Worm (Caenorhabditis elegans) whole organism, L3 larva: Measurements from ENCODE around the gene nhr-164.
"Not testable (repeated sequence)": the region's sequence is repeated elsewhere in the genome, so short reads cannot be mapped to it uniquely, and the experiment has no call there.

ENCODE experiments used
- ama-1 ChIP-seq: fragments of 150-350 bp; optimal IDR thresholded peaks from 2 replicates; lab custom pipeline; 2018
- ceh-28 ChIP-seq: fragments of 150-350 bp; optimal IDR thresholded peaks from 2 replicates; lab custom pipeline; 2014; ENCODE audit warnings: missing biosample characterization, missing genetic modification reagents, missing genetic modification characterization
- ceh-82 ChIP-seq: fragments of 150-350 bp; optimal IDR thresholded peaks from 2 replicates; lab custom pipeline; 2014; ENCODE audit warnings: missing biosample characterization, missing genetic modification characterization
- ceh-9 ChIP-seq: sonication (generic microtip); optimal IDR thresholded peaks from 2 replicates; lab custom pipeline; 2018; ENCODE audit warnings: missing biosample characterization, missing genetic modification characterization
- daf-12 ChIP-seq: fragments of 150-350 bp; optimal IDR thresholded peaks from 2 replicates; lab custom pipeline; 2014; ENCODE audit warnings: missing biosample characterization, missing genetic modification reagents, missing genetic modification characterization
- egl-5 ChIP-seq: fragments of 150-350 bp; optimal IDR thresholded peaks from 2 replicates; lab custom pipeline; 2017; ENCODE audit warnings: missing biosample characterization, missing genetic modification reagents, missing genetic modification characterization, inconsistent platforms
- elt-1 ChIP-seq: fragments of 150-350 bp; optimal IDR thresholded peaks from 2 replicates; lab custom pipeline; 2014; ENCODE audit warnings: missing biosample characterization, missing genetic modification characterization
- elt-3 ChIP-seq, 3 experiments: fragments of 150-350 bp in 1 of 3; sonication (generic microtip) in 2 of 3; optimal IDR thresholded peaks; 2 replicates in 2 of 3; 4 replicates in 1 of 3; lab custom pipeline; 2014 to 2017; ENCODE audit warnings: missing biosample characterization in 3 of 3, missing genetic modification characterization in 3 of 3
- fkh-10 ChIP-seq: sonication (generic microtip); optimal IDR thresholded peaks from 2 replicates; lab custom pipeline; 2017; ENCODE audit warnings: missing biosample characterization, missing genetic modification reagents, missing genetic modification characterization
- fkh-2 ChIP-seq: fragments of 150-350 bp; optimal IDR thresholded peaks from 2 replicates; lab custom pipeline; 2014; ENCODE audit warnings: missing biosample characterization, missing genetic modification reagents, missing genetic modification characterization
- fos-1 ChIP-seq: fragments of 150-350 bp; optimal IDR thresholded peaks from 2 replicates; lab custom pipeline; 2014; ENCODE audit warnings: missing biosample characterization, missing genetic modification characterization
- lin-15B ChIP-seq: fragments of 150-350 bp; optimal IDR thresholded peaks from 2 replicates; lab custom pipeline; 2014; ENCODE audit warnings: missing biosample characterization, missing genetic modification characterization
- lin-39 ChIP-seq: fragments of 150-350 bp; optimal IDR thresholded peaks from 2 replicates; lab custom pipeline; 2018; ENCODE audit warnings: missing biosample characterization, missing genetic modification reagents, missing genetic modification characterization
- lsy-12 ChIP-seq: sonication (generic microtip); optimal IDR thresholded peaks from 2 replicates; lab custom pipeline; 2016; ENCODE audit warnings: mild to moderate bottlenecking, missing genetic modification characterization, missing compliant biosample characterization
- mdl-1 ChIP-seq: fragments of 150-350 bp; optimal IDR thresholded peaks from 2 replicates; lab custom pipeline; 2014; ENCODE audit warnings: missing biosample characterization, missing genetic modification characterization
- nhr-11 ChIP-seq: fragments of 150-350 bp; optimal IDR thresholded peaks from 2 replicates; lab custom pipeline; 2014; ENCODE audit warnings: missing biosample characterization, missing genetic modification characterization
- nhr-12 ChIP-seq: fragments of 150-350 bp; optimal IDR thresholded peaks from 2 replicates; lab custom pipeline; 2014; ENCODE audit warnings: missing biosample characterization, missing genetic modification characterization
- nhr-23 ChIP-seq: fragments of 150-350 bp; optimal IDR thresholded peaks from 2 replicates; lab custom pipeline; 2014; ENCODE audit warnings: missing biosample characterization, missing genetic modification reagents, missing genetic modification characterization
- nhr-237 ChIP-seq: fragments of 150-350 bp; optimal IDR thresholded peaks from 2 replicates; lab custom pipeline; 2014; ENCODE audit warnings: missing biosample characterization, missing genetic modification characterization
- nhr-28 ChIP-seq: fragments of 150-350 bp; optimal IDR thresholded peaks from 2 replicates; lab custom pipeline; 2014; ENCODE audit warnings: missing biosample characterization, missing genetic modification characterization
- nhr-67 ChIP-seq: fragments of 150-350 bp; optimal IDR thresholded peaks from 2 replicates; lab custom pipeline; 2014; ENCODE audit warnings: missing biosample characterization, missing genetic modification characterization
- nhr-76 ChIP-seq: fragments of 150-350 bp; sonication (generic microtip); optimal IDR thresholded peaks from 5 replicates; lab custom pipeline; 2014; ENCODE audit warnings: missing biosample characterization, missing genetic modification characterization
- nhr-77 ChIP-seq: fragments of 150-350 bp; optimal IDR thresholded peaks from 2 replicates; lab custom pipeline; 2014; ENCODE audit warnings: missing biosample characterization, missing genetic modification characterization
- pha-4 ChIP-seq: fragments of 150-350 bp; optimal IDR thresholded peaks from 2 replicates; lab custom pipeline; 2014; ENCODE audit warnings: missing biosample characterization, missing genetic modification reagents, missing genetic modification characterization
- pqm-1 ChIP-seq: fragments of 150-350 bp; optimal IDR thresholded peaks from 2 replicates; lab custom pipeline; 2017; ENCODE audit warnings: missing biosample characterization, missing genetic modification characterization, inconsistent platforms
- sea-2 ChIP-seq: fragments of 150-350 bp; sonication (generic microtip); optimal IDR thresholded peaks from 4 replicates; lab custom pipeline; 2014; ENCODE audit warnings: missing biosample characterization, missing genetic modification reagents, missing genetic modification characterization
- skn-1 ChIP-seq: fragments of 150-350 bp; optimal IDR thresholded peaks from 2 replicates; lab custom pipeline; 2014; ENCODE audit warnings: missing biosample characterization, missing genetic modification characterization
- snpc-4 ChIP-seq: fragments of 150-350 bp; optimal IDR thresholded peaks from 2 replicates; lab custom pipeline; 2014; ENCODE audit warnings: missing biosample characterization, missing genetic modification characterization
- tbx-2 ChIP-seq: sonication (generic microtip); optimal IDR thresholded peaks from 2 replicates; lab custom pipeline; 2016; ENCODE audit warnings: mild to moderate bottlenecking, missing genetic modification characterization, missing compliant biosample characterization
- unc-39 ChIP-seq: sonication (generic microtip); optimal IDR thresholded peaks from 4 replicates; lab custom pipeline; 2017; ENCODE audit warnings: missing biosample characterization, missing genetic modification characterization
- unc-62 ChIP-seq: fragments of 150-350 bp; sonication (generic microtip); optimal IDR thresholded peaks from 4 replicates; lab custom pipeline; 2014; ENCODE audit warnings: missing biosample characterization, missing genetic modification reagents, missing genetic modification characterization
- ztf-11 ChIP-seq: fragments of 150-350 bp; optimal IDR thresholded peaks from 2 replicates; lab custom pipeline; 2014; ENCODE audit warnings: missing biosample characterization, missing genetic modification characterization
- ztf-4 ChIP-seq: fragments of 150-350 bp; optimal IDR thresholded peaks from 2 replicates; lab custom pipeline; 2014; ENCODE audit warnings: missing biosample characterization, missing genetic modification characterization

The nhr-164 gene

ce11 chrV:15259904-15260303 lies 24.3 kb upstream of the nhr-164 start, which contains the start of gene M01B2.8:
Gene M01B2.8 (plus strand): TSS chrV:15260204.
- TF ChIP-seq pha-4 (tag; lab: Kevin White, UChicago) (no peak), nhr-12 (tag; lab: Kevin White, UChicago) (no peak), nhr-77 (tag; lab: Kevin White, UChicago) (no peak), ceh-28 (tag; lab: Kevin White, UChicago) (no peak), elt-3 (tag; optimal IDR thresholded peaks at IDR 0.05; lab: Kevin White, UChicago) (no peak)

- TF ChIP-seq nhr-11 (tag; lab: Kevin White, UChicago) (no peak), elt-1 (tag; lab: Kevin White, UChicago) (no peak), unc-39 (no peak), egl-5 (tag; lab: Kevin White, UChicago) (no peak), unc-62 (no peak), ztf-4 (no peak), skn-1 (tag; lab: Kevin White, UChicago) (no peak), lin-15B (tag; lab: Kevin White, UChicago) (no peak), fos-1 (tag; lab: Kevin White, UChicago) (no peak), daf-12 (tag; lab: Kevin White, UChicago) (no peak)
- TF ChIP-seq, all 47 proteins: peak for 0
These were observed 23.5 kb upstream of the nhr-164 start, which contains the start of gene srsx-37 for ce11 chrV:15259049-15259448. Gene srsx-37 (minus strand): TSS chrV:15259149.

ce11 chrV:15256669-15257068 lies 21.1 kb upstream of the nhr-164 start, which contains the start of gene srsx-39:
Gene srsx-39 (minus strand): TSS chrV:15256769.
- TF ChIP-seq pqm-1, unc-62, lin-39: not testable (repeated sequence)

- TF ChIP-seq fos-1 (tag; lab: Kevin White, UChicago): no peak
- no peak for TF ChIP-seq fkh-2 (tag; lab: Kevin White, UChicago)
- no peak for TF ChIP-seq elt-3 (tag; optimal IDR thresholded peaks at IDR 0.05; lab: Kevin White, UChicago)
- no peak for TF ChIP-seq lin-15B (tag; lab: Kevin White, UChicago)
- TF ChIP-seq ceh-82 (tag; lab: Kevin White, UChicago): no peak
- no peak for TF ChIP-seq unc-62
- TF ChIP-seq snpc-4 (tag; lab: Kevin White, UChicago): no peak
- no peak for TF ChIP-seq sea-2 (GFP tag; lab: Kevin White, UChicago)
- TF ChIP-seq skn-1 (tag; lab: Kevin White, UChicago): no peak
- TF ChIP-seq, all 47 proteins: peak for 0
These were observed 18.0 kb upstream of the nhr-164 start, which contains the start of gene srbc-75 for ce11 chrV:15253529-15253928. Gene srbc-75 (plus strand): TSS chrV:15253829.

ce11 chrV:15252082-15252481 lies 16.5 kb upstream of the nhr-164 start, which contains the start of gene srbc-76:
Gene srbc-76 (plus strand): TSS chrV:15252382.
- no peak for TF ChIP-seq mdl-1 (tag; lab: Kevin White, UChicago)
- TF ChIP-seq nhr-76 (tag; lab: Kevin White, UChicago): no peak
- no peak for TF ChIP-seq nhr-237
- no peak for TF ChIP-seq nhr-28 (tag; lab: Kevin White, UChicago)
- TF ChIP-seq ztf-11: no peak
- TF ChIP-seq ceh-9 (tag; lab: Kevin White, UChicago): no peak
- no peak for TF ChIP-seq ama-1
- TF ChIP-seq ztf-4: no peak
- TF ChIP-seq nhr-23: no peak
- TF ChIP-seq pha-4 (tag; lab: Kevin White, UChicago): no peak
- TF ChIP-seq nhr-67 (tag; lab: Kevin White, UChicago): no peak
- TF ChIP-seq daf-12 (tag; lab: Kevin White, UChicago): no peak
- TF ChIP-seq lsy-12 (tag; lab: Kevin White, UChicago): no peak
- no peak for TF ChIP-seq fkh-2 (tag; lab: Kevin White, UChicago)
- no peak for TF ChIP-seq tbx-2 (tag; lab: Kevin White, UChicago)
- TF ChIP-seq fkh-10 (GFP tag; lab: Kevin White, UChicago): no peak
- TF ChIP-seq fos-1 (tag; lab: Kevin White, UChicago): no peak

ce11 chrV:15250304-15250703 lies 14.7 kb upstream of the nhr-164 start, which contains the start of gene srd-28:
Gene srd-28 (plus strand): TSS chrV:15250604.
- TF ChIP-seq unc-39; pqm-1; nhr-77 (tag; lab: Kevin White, UChicago): not testable (repeated sequence)
